Fruit fly (Drosophila melanogaster): Measurements from ENCODE around the gene Ulp1.

The Ulp1 gene

DNA sequence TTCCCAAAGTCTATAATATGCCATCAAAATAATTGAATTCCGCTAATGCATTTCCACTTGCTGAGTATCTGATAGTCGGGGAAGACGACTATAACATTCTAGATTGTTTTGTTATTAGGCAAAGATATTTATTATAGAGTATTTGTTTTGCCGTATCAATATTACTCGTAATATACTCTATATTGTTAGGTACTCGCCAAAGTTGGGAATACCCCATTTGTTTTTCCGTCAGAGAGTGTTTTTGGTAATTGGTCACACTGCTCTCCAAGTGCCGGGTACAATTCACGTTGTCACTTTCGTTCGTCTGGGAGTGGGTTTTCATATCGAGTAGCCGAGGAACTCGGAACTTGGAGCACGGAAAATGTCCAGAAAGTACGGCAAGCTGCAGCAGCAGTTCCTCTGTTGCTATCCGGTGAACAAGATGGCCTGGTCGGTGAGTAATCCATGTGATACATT lies 35.4 kb upstream of the Ulp1 start, which contains the start of gene CG7889:
Gene CG7889 (plus strand): TSS at position 253 of the 456 bp plus-strand sequence.
- no peak for TF ChIP-seq lola (GFP tag; optimal IDR thresholded peaks at IDR 0.05)
- no peak for TF ChIP-seq Hr78 (GFP tag; optimal IDR thresholded peaks at IDR 0.05)
- peak; percentile 13 for TF ChIP-seq fru (GFP tag; optimal IDR thresholded peaks at IDR 0.05)
- no peak for TF ChIP-seq dmrt93B (GFP tag; optimal IDR thresholded peaks at IDR 0.05)
- no peak for TF ChIP-seq Vsx2 (GFP tag; optimal IDR thresholded peaks at IDR 0.05; ENCODE audit: partially characterized antibody)
- peak; percentile 17 for TF ChIP-seq rgr (GFP tag; optimal IDR thresholded peaks at IDR 0.05)
- TF ChIP-seq woc (GFP tag; optimal IDR thresholded peaks at IDR 0.05): peak; percentile 38
- TF ChIP-seq foxo (GFP tag; optimal IDR thresholded peaks at IDR 0.05): peak in 1 of 2 experiments; percentile 49
- TF ChIP-seq CG9705 (GFP tag; optimal IDR thresholded peaks at IDR 0.05): no peak
- TF ChIP-seq h (GFP tag; optimal IDR thresholded peaks at IDR 0.05): peak; percentile 44
- TF ChIP-seq ey (GFP tag; optimal IDR thresholded peaks at IDR 0.05): no peak
- TF ChIP-seq N (GFP tag; optimal IDR thresholded peaks at IDR 0.05): no peak
- TF ChIP-seq pan (optimal IDR thresholded peaks at IDR 0.05): no peak
- peak; percentile 0 for TF ChIP-seq Myc (optimal IDR thresholded peaks at IDR 0.05)
- TF ChIP-seq HLH106 (tag; optimal IDR thresholded peaks at IDR 0.05): peak; percentile 51
- TF ChIP-seq Rel (GFP tag; optimal IDR thresholded peaks at IDR 0.05): no peak
- peak; percentile 78 for TF ChIP-seq Rel (tag; optimal IDR thresholded peaks at IDR 0.05)
- no peak for TF ChIP-seq sv (GFP tag; optimal IDR thresholded peaks at IDR 0.05)

DNA sequence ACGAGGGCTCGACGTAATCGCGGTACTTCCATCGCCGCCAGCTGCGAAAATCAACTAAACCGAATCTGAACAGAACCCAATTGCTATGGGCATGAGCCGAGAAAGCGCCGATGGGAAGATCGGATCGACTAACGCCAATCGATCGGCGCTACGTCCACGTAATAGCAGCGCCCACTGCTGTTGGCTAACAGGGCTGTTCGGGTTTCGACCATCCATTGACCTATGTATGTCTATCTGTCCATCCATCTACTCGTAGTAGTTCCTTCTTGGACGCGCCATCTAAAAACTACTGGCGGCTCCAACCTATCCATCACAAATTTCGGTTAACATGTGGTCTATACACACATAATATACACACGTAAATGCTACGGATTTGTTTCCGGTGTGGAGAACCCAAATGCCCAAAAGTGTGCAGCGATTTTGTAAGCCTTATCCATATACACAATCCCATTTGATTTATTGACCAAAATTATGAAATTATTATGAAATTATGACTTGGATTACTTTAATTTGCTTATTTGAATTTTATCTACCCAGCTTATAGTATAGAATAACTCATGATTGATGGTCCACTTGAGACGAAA lies 33.9 kb upstream of the Ulp1 start, which contains the start of gene CG14196:
Gene CG14196 (minus strand): TSS at position 51 of the 584 bp plus-strand sequence.
- TF ChIP-seq jim (GFP tag; optimal IDR thresholded peaks at IDR 0.05) (no peak), foxo (GFP tag; optimal IDR thresholded peaks at IDR 0.05) (peak in 1 of 2 experiments; percentile 1)

DNA sequence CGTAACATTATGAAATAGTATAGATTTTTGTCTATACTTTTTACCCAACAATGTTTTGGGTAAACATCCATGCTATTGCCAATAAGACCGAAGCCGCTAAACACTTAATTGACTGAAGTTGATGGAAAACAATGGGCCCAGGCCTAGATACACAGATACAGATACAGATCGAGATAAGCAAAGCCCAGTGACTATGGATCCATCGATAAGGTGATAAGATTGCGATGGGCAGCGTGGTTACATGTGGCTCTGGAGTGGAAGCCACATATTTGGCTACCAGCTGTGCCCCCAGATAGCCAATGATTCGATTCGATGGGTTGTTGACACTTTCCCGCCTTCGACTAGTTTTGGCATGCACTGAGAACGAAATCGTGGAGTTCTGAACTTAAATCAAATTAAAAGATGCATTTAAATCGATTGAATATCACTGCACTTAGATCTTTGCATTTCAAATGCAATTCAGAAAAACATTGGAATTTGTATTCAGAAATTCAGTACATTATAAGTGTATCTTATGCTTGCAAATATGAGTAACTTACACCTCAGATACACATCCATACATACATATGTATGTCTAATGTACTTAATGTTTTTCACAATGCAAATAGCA lies 32.3 kb upstream of the Ulp1 start:
- TF ChIP-seq brk (GFP tag; optimal IDR thresholded peaks at IDR 0.05) (no peak), Hr83 (GFP tag; optimal IDR thresholded peaks at IDR 0.05; ENCODE audit: poor library complexity, severe bottlenecking) (no peak), lola (GFP tag; optimal IDR thresholded peaks at IDR 0.05) (no peak), Hr78 (GFP tag; optimal IDR thresholded peaks at IDR 0.05) (no peak), psq (GFP tag; optimal IDR thresholded peaks at IDR 0.05) (no peak), CG32264 (GFP tag; optimal IDR thresholded peaks at IDR 0.05) (no peak), Mio (GFP tag; optimal IDR thresholded peaks at IDR 0.05) (no peak), woc (GFP tag; optimal IDR thresholded peaks at IDR 0.05) (no peak), dl (GFP tag; optimal IDR thresholded peaks at IDR 0.05; ENCODE audit: insufficient read depth in 1 of 2, partially characterized antibody in 2 of 2) (no peak), h (GFP tag; optimal IDR thresholded peaks at IDR 0.05) (no peak)

DNA sequence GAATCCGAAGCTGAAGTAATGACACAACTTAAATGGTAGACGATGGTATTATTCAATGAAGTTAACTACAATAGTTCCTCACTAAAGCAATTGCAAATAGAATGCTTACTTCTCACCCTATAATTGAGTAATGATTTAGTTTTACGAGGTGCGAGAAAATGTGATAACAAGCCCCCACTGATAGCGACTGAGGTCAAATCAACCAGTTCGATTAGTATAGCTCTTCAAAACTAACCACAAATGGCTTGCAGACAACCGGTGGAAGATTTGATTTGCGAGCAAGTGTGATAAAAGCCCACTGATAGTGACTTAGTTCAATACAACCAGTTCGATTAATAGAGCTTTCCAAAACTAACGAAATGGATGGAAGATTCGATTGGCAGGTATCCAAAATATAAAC lies 31.4 kb upstream of the Ulp1 start:
- TF ChIP-seq pan (optimal IDR thresholded peaks at IDR 0.05): no peak
- TF ChIP-seq lola (GFP tag; optimal IDR thresholded peaks at IDR 0.05): no peak
- no peak for TF ChIP-seq N (GFP tag; optimal IDR thresholded peaks at IDR 0.05)
- no peak for TF ChIP-seq Jra (GFP tag; optimal IDR thresholded peaks at IDR 0.05)
- TF ChIP-seq CG9705 (GFP tag; optimal IDR thresholded peaks at IDR 0.05): no peak
- no peak for TF ChIP-seq GATAd (GFP tag; optimal IDR thresholded peaks at IDR 0.05)
- no peak for TF ChIP-seq rgr (GFP tag; optimal IDR thresholded peaks at IDR 0.05)
- TF ChIP-seq CrebA (GFP tag; optimal IDR thresholded peaks at IDR 0.05; ENCODE audit: borderline replicate concordance): no peak
- TF ChIP-seq psq (GFP tag; optimal IDR thresholded peaks at IDR 0.05): no peak
- no peak for TF ChIP-seq usp (GFP tag; optimal IDR thresholded peaks at IDR 0.05)
- TF ChIP-seq Hr78 (GFP tag; optimal IDR thresholded peaks at IDR 0.05): no peak
- no peak for TF ChIP-seq dsf (GFP tag; optimal IDR thresholded peaks at IDR 0.05; ENCODE audit: borderline replicate concordance)
- no peak for TF ChIP-seq Rel (GFP tag; optimal IDR thresholded peaks at IDR 0.05)
- TF ChIP-seq Rel (tag; optimal IDR thresholded peaks at IDR 0.05): no peak
- no peak for TF ChIP-seq brk (GFP tag; optimal IDR thresholded peaks at IDR 0.05)

DNA sequence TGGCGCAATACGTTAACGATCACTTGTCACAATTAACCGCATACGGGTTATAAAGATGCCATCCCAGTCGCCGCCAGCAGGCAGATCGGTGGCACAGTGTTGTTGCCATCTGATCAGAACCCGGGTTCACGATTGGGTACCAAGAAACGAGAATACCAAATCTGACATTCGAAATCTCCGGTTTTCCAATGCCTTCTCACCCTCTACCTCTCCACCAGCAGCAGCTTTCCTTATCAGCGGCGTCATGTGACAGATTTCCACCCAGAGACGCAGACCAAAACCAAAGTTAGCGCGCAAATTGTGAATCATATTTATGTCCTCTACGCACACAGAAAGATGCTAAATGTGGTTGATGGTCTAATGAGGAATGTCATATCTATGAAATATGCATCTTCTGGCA lies 30.6 kb upstream of the Ulp1 start:
- TF ChIP-seq psq (GFP tag; optimal IDR thresholded peaks at IDR 0.05): no peak
- TF ChIP-seq Mio (GFP tag; optimal IDR thresholded peaks at IDR 0.05): no peak
- no peak for TF ChIP-seq fru (GFP tag; optimal IDR thresholded peaks at IDR 0.05)
- TF ChIP-seq br (GFP tag; optimal IDR thresholded peaks at IDR 0.05): no peak
- TF ChIP-seq dl (GFP tag; optimal IDR thresholded peaks at IDR 0.05; ENCODE audit: insufficient read depth in 1 of 2, partially characterized antibody in 2 of 2): no peak
- no peak for TF ChIP-seq Abd-B (GFP tag; optimal IDR thresholded peaks at IDR 0.05)
